Worm (Caenorhabditis elegans) whole organism, young adult: Measurements from ENCODE around the gene gip-1.

ENCODE experiments used
- B0019.2 ChIP-seq: fragments of 200-800 bp; sonication (Bioruptor generic); conservative IDR thresholded peaks from 2 replicates; pipeline ENCODE4 v1.3.6; 2022; ENCODE audit warnings: missing genetic modification reagents, missing genetic modification characterization, missing compliant biosample characterization
- C06A6.2 ChIP-seq: fragments of 200-800 bp; sonication (Bioruptor generic); conservative IDR thresholded peaks from 2 replicates; pipeline ENCODE4 v1.3.6; 2022; ENCODE audit warnings: missing genetic modification characterization, missing compliant biosample characterization
- D2030.7 ChIP-seq: fragments of 200-800 bp; sonication (Bioruptor generic); IDR thresholded peaks from 2 replicates; pipeline ENCODE4 v1.3.6; 2022; ENCODE audit warnings: missing genetic modification reagents, missing genetic modification characterization, missing compliant biosample characterization
- F10E7.11 ChIP-seq: sonication (generic microtip); optimal IDR thresholded peaks from 2 replicates; lab custom pipeline; 2017; ENCODE audit warnings: mild to moderate bottlenecking, missing genetic modification characterization, moderate library complexity, missing compliant biosample characterization
- F49E8.2 ChIP-seq: sonication (generic microtip); optimal IDR thresholded peaks from 3 replicates; lab custom pipeline; 2017; ENCODE audit warnings: missing genetic modification characterization, mild to moderate bottlenecking, missing compliant biosample characterization, antibody characterized with exemption, moderate library complexity; ENCODE audit not compliant: insufficient read depth
- F57C9.4 ChIP-seq: sonication (generic microtip); optimal IDR thresholded peaks from 2 replicates; lab custom pipeline; 2017; ENCODE audit warnings: mild to moderate bottlenecking, missing genetic modification characterization, missing compliant biosample characterization
- K12H6.12 ChIP-seq: fragments of 200-800 bp; sonication (Bioruptor generic); optimal IDR thresholded peaks from 2 replicates; lab custom pipeline; 2018; ENCODE audit warnings: mild to moderate bottlenecking, missing genetic modification characterization, missing compliant biosample characterization
- Y53F4B.3 ChIP-seq: fragments of 200-800 bp; sonication (Bioruptor generic); IDR thresholded peaks from 2 replicates; pipeline ENCODE4 v1.3.6; 2022; ENCODE audit warnings: missing genetic modification reagents, missing genetic modification characterization, missing compliant biosample characterization
- Y56A3A.18 ChIP-seq: fragments of 200-800 bp; sonication (Bioruptor generic); IDR thresholded peaks from 2 replicates; pipeline ENCODE4 v1.3.6; 2022; ENCODE audit warnings: missing genetic modification reagents, missing genetic modification characterization, missing compliant biosample characterization
- Y67H2A.10 ChIP-seq: fragments of 200-800 bp; sonication (Bioruptor generic); conservative IDR thresholded peaks from 2 replicates; pipeline ENCODE4 v1.3.6; 2022; ENCODE audit warnings: missing genetic modification reagents, missing genetic modification characterization, missing compliant biosample characterization
- Y95B8A.8 ChIP-seq: fragments of 200-800 bp; sonication (Bioruptor generic); IDR thresholded peaks from 2 replicates; pipeline ENCODE4 v1.3.6; 2022; ENCODE audit warnings: missing genetic modification reagents, missing genetic modification characterization, missing compliant biosample characterization
- ama-1 ChIP-seq, 3 experiments: fragments of 150-350 bp in 1 of 3; sonication (generic microtip) in 2 of 3; optimal IDR thresholded peaks; 2 replicates each; lab custom pipeline; 2014 to 2018; ENCODE audit warnings: missing biosample characterization in 2 of 3, missing genetic modification characterization in 2 of 3, missing genetic modification reagents in 2 of 3
- aptf-2 ChIP-seq: fragments of 200-800 bp; sonication (Bioruptor generic); conservative IDR thresholded peaks from 2 replicates; pipeline ENCODE4 v1.3.6; 2022; ENCODE audit warnings: missing genetic modification reagents, missing genetic modification characterization, missing compliant biosample characterization
- athp-1 ChIP-seq: sonication (generic microtip); optimal IDR thresholded peaks from 2 replicates; lab custom pipeline; 2017; ENCODE audit warnings: mild to moderate bottlenecking, missing genetic modification characterization, missing compliant biosample characterization
- ccch-3 ChIP-seq: fragments of 200-800 bp; sonication (Bioruptor generic); optimal IDR thresholded peaks from 2 replicates; lab custom pipeline; 2018; ENCODE audit warnings: mild to moderate bottlenecking, missing genetic modification characterization, missing compliant biosample characterization
- ceh-100 ChIP-seq: fragments of 200-800 bp; sonication (Bioruptor generic); IDR thresholded peaks from 2 replicates; pipeline ENCODE4 v1.3.6; 2022; ENCODE audit warnings: missing genetic modification reagents, missing genetic modification characterization, missing compliant biosample characterization
- ceh-27 ChIP-seq: fragments of 200-800 bp; sonication (Bioruptor generic); optimal IDR thresholded peaks from 2 replicates; lab custom pipeline; 2018; ENCODE audit warnings: mild to moderate bottlenecking, missing genetic modification characterization, moderate library complexity, missing compliant biosample characterization
- ceh-58 ChIP-seq: fragments of 200-800 bp; sonication (Bioruptor generic); IDR thresholded peaks from 2 replicates; pipeline ENCODE4 v1.3.6; 2022; ENCODE audit warnings: missing genetic modification characterization, missing compliant biosample characterization
- ceh-79 ChIP-seq: sonication (generic microtip); optimal IDR thresholded peaks from 2 replicates; lab custom pipeline; 2017; ENCODE audit warnings: mild to moderate bottlenecking, missing genetic modification characterization, missing compliant biosample characterization
- ceh-91 ChIP-seq: fragments of 200-800 bp; sonication (Bioruptor generic); IDR thresholded peaks from 2 replicates; pipeline ENCODE4 v1.3.6; 2022; ENCODE audit warnings: missing genetic modification reagents, missing genetic modification characterization, missing compliant biosample characterization
- chd-7 ChIP-seq: sonication (generic microtip); optimal IDR thresholded peaks from 2 replicates; lab custom pipeline; 2016; ENCODE audit warnings: mild to moderate bottlenecking, missing genetic modification characterization, moderate library complexity, missing compliant biosample characterization
- die-1 ChIP-seq: sonication (generic microtip); optimal IDR thresholded peaks from 2 replicates; lab custom pipeline; 2016; ENCODE audit warnings: missing genotype, mild to moderate bottlenecking, missing genetic modification characterization, missing compliant biosample characterization
- dox-1 ChIP-seq: fragments of 200-800 bp; sonication (Bioruptor generic); IDR thresholded peaks from 2 replicates; pipeline ENCODE4 v1.3.6; 2022; ENCODE audit warnings: missing genetic modification reagents, missing genetic modification characterization, missing compliant biosample characterization
- dpff-1 ChIP-seq: sonication (generic microtip); optimal IDR thresholded peaks from 2 replicates; lab custom pipeline; 2017; ENCODE audit warnings: mild to moderate bottlenecking, missing genetic modification characterization, missing compliant biosample characterization
- dpl-1 ChIP-seq: fragments of 150-350 bp; optimal IDR thresholded peaks from 2 replicates; lab custom pipeline; 2014; ENCODE audit warnings: missing biosample characterization, missing genetic modification reagents, missing genetic modification characterization
- egl-44 ChIP-seq: fragments of 200-800 bp; sonication (Bioruptor generic); IDR thresholded peaks from 2 replicates; pipeline ENCODE4 v1.3.6; 2022; ENCODE audit warnings: missing genetic modification reagents, missing genetic modification characterization, missing compliant biosample characterization
- ekl-4 ChIP-seq: fragments of 200-800 bp; sonication (Bioruptor generic); IDR thresholded peaks from 2 replicates; pipeline ENCODE4 v1.3.6; 2022; ENCODE audit warnings: missing genetic modification reagents, missing genetic modification characterization, missing compliant biosample characterization
- gei-17 ChIP-seq: fragments of 200-800 bp; sonication (Bioruptor generic); optimal IDR thresholded peaks from 2 replicates; lab custom pipeline; 2018; ENCODE audit warnings: mild to moderate bottlenecking, missing genetic modification characterization, missing compliant biosample characterization
- hmg-1.2 ChIP-seq: fragments of 200-800 bp; sonication (Bioruptor generic); IDR thresholded peaks from 2 replicates; pipeline ENCODE4 v1.3.6; 2022; ENCODE audit warnings: missing genetic modification reagents, missing genetic modification characterization, missing compliant biosample characterization
- let-607 ChIP-seq, 2 experiments: fragments of 200-800 bp in 1 of 2; sonication (Bioruptor generic) in 1 of 2; sonication (generic microtip) in 1 of 2; optimal IDR thresholded peaks; 2 replicates each; lab custom pipeline; 2016 to 2018; ENCODE audit warnings: mild to moderate bottlenecking in 2 of 2, missing compliant biosample characterization in 2 of 2, missing genetic modification characterization in 2 of 2, moderate library complexity in 2 of 2, missing genotype in 1 of 2
- lin-26 ChIP-seq: fragments of 200-800 bp; sonication (Bioruptor generic); IDR thresholded peaks from 2 replicates; pipeline ENCODE4 v1.3.6; 2022; ENCODE audit warnings: missing genetic modification reagents, missing genetic modification characterization, missing compliant biosample characterization
- lin-54 ChIP-seq: fragments of 200-800 bp; sonication (Bioruptor generic); optimal IDR thresholded peaks from 2 replicates; lab custom pipeline; 2018; ENCODE audit warnings: mild to moderate bottlenecking, missing genetic modification characterization, missing compliant biosample characterization
- lsy-27 ChIP-seq: sonication (generic microtip); optimal IDR thresholded peaks from 2 replicates; lab custom pipeline; 2017; ENCODE audit warnings: missing genetic modification characterization, mild to moderate bottlenecking, missing compliant biosample characterization, antibody characterized with exemption, missing genotype, borderline replicate concordance; ENCODE audit not compliant: insufficient read depth
- madf-6 ChIP-seq: fragments of 200-800 bp; sonication (Bioruptor generic); IDR thresholded peaks from 2 replicates; pipeline ENCODE4 v1.3.6; 2022; ENCODE audit warnings: missing genetic modification reagents, missing genetic modification characterization, missing compliant biosample characterization
- madf-8 ChIP-seq: fragments of 200-800 bp; sonication (Bioruptor generic); conservative IDR thresholded peaks from 2 replicates; pipeline ENCODE4 v1.3.6; 2022; ENCODE audit warnings: missing genetic modification reagents, missing genetic modification characterization, missing compliant biosample characterization
- mcd-1 ChIP-seq: fragments of 200-800 bp; sonication (Bioruptor generic); IDR thresholded peaks from 2 replicates; pipeline ENCODE4 v1.3.6; 2022; ENCODE audit warnings: missing genetic modification reagents, missing genetic modification characterization, missing compliant biosample characterization
- nfya-1 ChIP-seq: sonication (generic microtip); optimal IDR thresholded peaks from 2 replicates; lab custom pipeline; 2017; ENCODE audit warnings: antibody characterized with exemption, missing compliant biosample characterization, missing genetic modification characterization, borderline replicate concordance; ENCODE audit not compliant: insufficient read depth
- nhr-179 ChIP-seq: sonication (generic microtip); optimal IDR thresholded peaks from 2 replicates; lab custom pipeline; 2016; ENCODE audit warnings: mild to moderate bottlenecking, missing genetic modification characterization, missing compliant biosample characterization
- nhr-80 ChIP-seq: sonication (generic microtip); optimal IDR thresholded peaks from 2 replicates; lab custom pipeline; 2016; ENCODE audit warnings: missing genetic modification characterization, missing compliant biosample characterization
- sdz-38 ChIP-seq: sonication (generic microtip); optimal IDR thresholded peaks from 2 replicates; lab custom pipeline; 2016; ENCODE audit warnings: missing genotype, missing genetic modification characterization, missing compliant biosample characterization
- somi-1 ChIP-seq: fragments of 200-800 bp; sonication (Bioruptor generic); optimal IDR thresholded peaks from 2 replicates; lab custom pipeline; 2018; ENCODE audit warnings: mild to moderate bottlenecking, missing genetic modification characterization, missing compliant biosample characterization
- unc-130 ChIP-seq: sonication (generic microtip); optimal IDR thresholded peaks from 2 replicates; lab custom pipeline; 2016; ENCODE audit warnings: missing genetic modification reagents, missing genetic modification characterization, missing compliant biosample characterization
- xnd-1 ChIP-seq: sonication (generic microtip); optimal IDR thresholded peaks from 2 replicates; lab custom pipeline; 2016; ENCODE audit warnings: missing genotype, missing genetic modification reagents, missing genetic modification characterization, missing compliant biosample characterization
- zfh-2 ChIP-seq: fragments of 200-800 bp; sonication (Bioruptor generic); conservative IDR thresholded peaks from 2 replicates; pipeline ENCODE4 v1.3.6; 2022; ENCODE audit warnings: missing genetic modification reagents, missing genetic modification characterization, missing compliant biosample characterization
- ztf-22 ChIP-seq: fragments of 200-800 bp; sonication (Bioruptor generic); optimal IDR thresholded peaks from 2 replicates; lab custom pipeline; 2018; ENCODE audit warnings: mild to moderate bottlenecking, missing genetic modification characterization, moderate library complexity, missing compliant biosample characterization
- ztf-6 ChIP-seq: fragments of 200-800 bp; sonication (Bioruptor generic); IDR thresholded peaks from 2 replicates; pipeline ENCODE4 v1.3.6; 2022; ENCODE audit warnings: missing genetic modification reagents, missing genetic modification characterization, missing compliant biosample characterization

The gip-1 gene

ce11 chrIII:2304867-2305266 lies 42.5 kb upstream of the gip-1 start, which contains the start of gene Y54F10BM.9:
Gene Y54F10BM.9, minus strand, starts transcription at chrIII:2304927.
- TF ChIP-seq ceh-91 (no peak), ceh-58 (GFP tag; lab: Robert Waterston, UW) (no peak), chd-7 (tag; lab: Kevin White, UChicago) (no peak), madf-8 (GFP tag; lab: Robert Waterston, UW) (no peak), dpff-1 (tag; lab: Kevin White, UChicago) (no peak), Y67H2A.10 (GFP tag; lab: Robert Waterston, UW) (no peak), ztf-22 (GFP tag; lab: Kevin White, UChicago) (no peak), Y53F4B.3 (no peak), athp-1 (tag; lab: Kevin White, UChicago) (no peak), madf-6 (peak; percentile 10; the same call in 1 of the 2 replicates), K12H6.12 (tag; lab: Kevin White, UChicago) (no peak), lin-26 (GFP tag; lab: Robert Waterston, UW) (peak; percentile 58; the same call in 1 of the 2 replicates), gei-17 (GFP tag; lab: Kevin White, UChicago) (no peak), dpl-1 (no peak), mcd-1 (GFP tag; lab: Robert Waterston, UW) (peak; percentile 18; the same call in 1 of the 2 replicates), ceh-79 (no peak), hmg-1.2 (GFP tag; lab: Robert Waterston, UW) (peak; percentile 74; the same call in 1 of the 2 replicates), zfh-2 (GFP tag; lab: Robert Waterston, UW) (no peak; the same call in 1 of the 2 replicates), dox-1 (GFP tag; lab: Robert Waterston, UW) (no peak), die-1 (no peak), nhr-80 (tag; lab: Kevin White, UChicago) (no peak), ceh-27 (GFP tag; lab: Kevin White, UChicago) (peak; percentile 8), somi-1 (GFP tag; lab: Kevin White, UChicago) (no peak), aptf-2 (peak; percentile 89), ekl-4 (GFP tag; lab: Robert Waterston, UW) (no peak), Y56A3A.18 (GFP tag; lab: Robert Waterston, UW) (no peak), Y95B8A.8 (GFP tag; lab: Robert Waterston, UW) (no peak), C06A6.2 (GFP tag; lab: Robert Waterston, UW) (no peak), ama-1 (optimal IDR thresholded peaks at IDR 0.05; lab: Kevin White, UChicago) (no peak), ama-1 (GFP tag; optimal IDR thresholded peaks at IDR 0.05; lab: Kevin White, UChicago) (no peak), F10E7.11 (tag; lab: Kevin White, UChicago) (no peak), egl-44 (GFP tag; lab: Robert Waterston, UW) (no peak), F57C9.4 (no peak), ccch-3 (no peak)

- no peak for TF ChIP-seq ceh-100
- no peak for TF ChIP-seq gei-17 (GFP tag; lab: Kevin White, UChicago)
- TF ChIP-seq unc-130 = no peak
- TF ChIP-seq nfya-1 (tag; lab: Kevin White, UChicago) = no peak
- TF ChIP-seq ceh-91 = no peak
- no peak for TF ChIP-seq lin-54 (GFP tag; lab: Kevin White, UChicago)
- TF ChIP-seq lsy-27 (tag; lab: Kevin White, UChicago) = no peak
- no peak for TF ChIP-seq F49E8.2 (tag; lab: Kevin White, UChicago)
- TF ChIP-seq xnd-1 (tag; lab: Kevin White, UChicago) = no peak
- TF ChIP-seq D2030.7 (GFP tag; lab: Robert Waterston, UW) = no peak
- TF ChIP-seq sdz-38 (tag; lab: Kevin White, UChicago) = no peak
- no peak for TF ChIP-seq ceh-79
- TF ChIP-seq let-607 (tag; optimal IDR thresholded peaks at IDR 0.05; lab: Kevin White, UChicago) = no peak
- no peak for TF ChIP-seq mcd-1 (GFP tag; lab: Robert Waterston, UW)
- TF ChIP-seq ztf-6 (GFP tag; lab: Robert Waterston, UW) = no peak
- no peak for TF ChIP-seq nhr-179 (tag; lab: Kevin White, UChicago)
- no peak for TF ChIP-seq B0019.2
These were observed 39.4 kb upstream of the gip-1 start, which contains the start of the genes fbxa-1 and Y54F10BM.20 for ce11 chrIII:2308026-2308425. Gene fbxa-1, minus strand, starts transcription at chrIII:2308126. Gene Y54F10BM.20, plus strand, starts transcription at chrIII:2308256.
